Worm (Caenorhabditis elegans): ENCODE data around the gene ZK1236.9.

The ZK1236.9 gene

DNA sequence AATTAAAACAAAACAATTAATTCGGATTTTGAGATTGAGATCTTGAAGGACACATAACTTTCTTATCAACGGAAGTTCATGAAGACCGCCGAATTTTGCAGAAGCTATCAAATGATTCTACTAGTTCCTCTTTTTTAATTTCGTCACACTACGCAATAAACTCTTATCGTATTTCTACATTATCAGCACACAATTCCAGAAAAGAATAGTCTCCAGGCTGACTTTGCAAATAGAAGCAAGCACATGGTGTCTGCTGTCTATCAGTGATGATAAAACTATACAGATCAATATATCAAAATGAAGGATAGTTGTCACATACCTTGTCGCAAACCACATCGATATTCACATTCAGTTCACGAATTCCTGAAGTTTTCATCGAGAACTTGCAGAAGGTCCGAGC is 34.5 kb downstream of the ZK1236.9 start:
- TF ChIP-seq daf-8 (GFP tag; IDR thresholded peaks at IDR 0.05), result no peak
- TF ChIP-seq daf-16 (GFP tag; optimal IDR thresholded peaks at IDR 0.05), result no peak
- TF ChIP-seq daf-16 (tag; optimal IDR thresholded peaks at IDR 0.05), result no peak
- peak; percentile 44 for TF ChIP-seq gei-8 (GFP tag; optimal IDR thresholded peaks at IDR 0.05)
- TF ChIP-seq mes-2 (tag; optimal IDR thresholded peaks at IDR 0.05; ENCODE audit: poor library complexity, severe bottlenecking), result peak; percentile 15
- peak in 1 of 2 experiments; percentile 49 for TF ChIP-seq mdl-1 (tag; optimal IDR thresholded peaks at IDR 0.05)
- TF ChIP-seq arid-1 (GFP tag; conservative IDR thresholded peaks at IDR 0.05), result no peak
- peak in 1 of 2 experiments; percentile 8 for TF ChIP-seq lsy-2 (tag; optimal IDR thresholded peaks at IDR 0.05)
- TF ChIP-seq nhr-48 (tag; optimal IDR thresholded peaks at IDR 0.05), result peak; percentile 28
- peak; percentile 39 for TF ChIP-seq nhr-77 (tag; optimal IDR thresholded peaks at IDR 0.05)
- TF ChIP-seq dmd-6 (GFP tag; IDR thresholded peaks at IDR 0.05), result peak; percentile 97
- TF ChIP-seq Y105C5A.15 (GFP tag; IDR thresholded peaks at IDR 0.05), result no peak
- TF ChIP-seq pqm-1 (tag; optimal IDR thresholded peaks at IDR 0.05), result peak; percentile 100
- no peak for TF ChIP-seq Y75B8A.6 (GFP tag; IDR thresholded peaks at IDR 0.05)
- no peak for TF ChIP-seq nhr-111 (GFP tag; optimal IDR thresholded peaks at IDR 0.05)
- TF ChIP-seq dpl-1 (GFP tag; optimal IDR thresholded peaks at IDR 0.05), result no peak
- TF ChIP-seq nhr-25 (tag; optimal IDR thresholded peaks at IDR 0.05; ENCODE audit: borderline replicate concordance, insufficient read depth), result no peak
- TF ChIP-seq ztf-7 (tag; optimal IDR thresholded peaks at IDR 0.05), result peak; percentile 82
- peak; percentile 62 for TF ChIP-seq mxl-3 (GFP tag; optimal IDR thresholded peaks at IDR 0.05)
- peak; percentile 73 for TF ChIP-seq nhr-28 (tag; optimal IDR thresholded peaks at IDR 0.05)
- TF ChIP-seq T20F7.1 (GFP tag; optimal IDR thresholded peaks at IDR 0.05), result no peak
- TF ChIP-seq Y5F2A.4 (GFP tag; optimal IDR thresholded peaks at IDR 0.05), result no peak
- TF ChIP-seq attf-4 (tag; optimal IDR thresholded peaks at IDR 0.05), result no peak
- no peak for TF ChIP-seq ZK337.2 (GFP tag; IDR thresholded peaks at IDR 0.05)
- no peak for TF ChIP-seq ctbp-1 (GFP tag; IDR thresholded peaks at IDR 0.05)
- TF ChIP-seq dve-1 (tag; optimal IDR thresholded peaks at IDR 0.05; ENCODE audit: insufficient read depth), result peak; percentile 80
- peak; percentile 87 for TF ChIP-seq php-3 (GFP tag; IDR thresholded peaks at IDR 0.05)
- TF ChIP-seq rbr-2 (tag; optimal IDR thresholded peaks at IDR 0.05), result no peak
- no peak for TF ChIP-seq spr-3 (GFP tag; optimal IDR thresholded peaks at IDR 0.05)
- peak; percentile 82 for TF ChIP-seq hlh-11 (tag; optimal IDR thresholded peaks at IDR 0.05)
- peak; percentile 43; the same call in 1 of the 2 replicates for TF ChIP-seq lin-1 (GFP tag; IDR thresholded peaks at IDR 0.05)
- TF ChIP-seq set-16 (GFP tag; IDR thresholded peaks at IDR 0.05), result no peak
- TF ChIP-seq hlh-30 (tag; optimal IDR thresholded peaks at IDR 0.05; ENCODE audit: insufficient read depth), result peak; percentile 7
- no peak for TF ChIP-seq nhr-41 (GFP tag; IDR thresholded peaks at IDR 0.05)
- TF ChIP-seq hmg-1.1 (GFP tag; IDR thresholded peaks at IDR 0.05), result no peak
- no peak for TF ChIP-seq daf-19 (GFP tag; conservative IDR thresholded peaks at IDR 0.05)

DNA sequence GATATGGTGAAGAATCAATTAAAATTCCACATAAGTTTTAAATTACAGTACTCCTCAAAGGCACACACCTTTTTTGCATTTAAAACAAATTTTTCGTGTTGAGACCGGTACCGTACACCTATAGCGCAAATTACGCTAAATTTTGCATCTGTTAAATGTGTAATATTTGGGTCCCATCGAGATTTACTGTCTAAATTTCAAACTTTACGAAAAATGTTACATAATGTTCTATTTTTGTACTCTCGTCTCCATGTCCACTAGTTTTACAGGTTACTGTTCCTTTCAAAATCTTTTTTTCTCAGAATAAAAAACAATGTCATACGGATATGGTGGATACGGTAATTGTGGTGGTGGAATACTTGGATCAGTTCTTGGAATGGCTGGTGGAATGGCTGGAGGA is 36.6 kb downstream of the ZK1236.9 start, which contains the start of gene ZK353.2:
Gene ZK353.2 (plus strand): TSS at position 301 of the 400 bp plus-strand sequence.
- TF ChIP-seq set-16 (GFP tag; IDR thresholded peaks at IDR 0.05), result no peak
- TF ChIP-seq ceh-28 (tag; optimal IDR thresholded peaks at IDR 0.05), result no peak
- TF ChIP-seq lin-29 (GFP tag; IDR thresholded peaks at IDR 0.05), result no peak
- no peak for TF ChIP-seq egl-27 (tag; optimal IDR thresholded peaks at IDR 0.05)
- no peak for TF ChIP-seq madf-9 (GFP tag; conservative IDR thresholded peaks at IDR 0.05)
- no peak for TF ChIP-seq pqm-1 (tag; optimal IDR thresholded peaks at IDR 0.05)
- no peak for TF ChIP-seq dmd-9 (GFP tag; IDR thresholded peaks at IDR 0.05)
- no peak for TF ChIP-seq ztf-7 (tag; optimal IDR thresholded peaks at IDR 0.05)
- TF ChIP-seq ctbp-1 (GFP tag; IDR thresholded peaks at IDR 0.05), result no peak
- TF ChIP-seq tag-97 (GFP tag; IDR thresholded peaks at IDR 0.05), result no peak
- TF ChIP-seq egl-43 (GFP tag; IDR thresholded peaks at IDR 0.05), result no peak
- TF ChIP-seq madf-5 (GFP tag; IDR thresholded peaks at IDR 0.05), result no peak
- no peak for TF ChIP-seq nhr-10 (tag; optimal IDR thresholded peaks at IDR 0.05)

Measured in whole organism, L4 larva.